Worm (Caenorhabditis elegans) whole organism, young adult: Measurements from ENCODE around the gene ZK666.2.

Source experiments
- F22D6.2 ChIP-seq: sonication (generic microtip); optimal IDR thresholded peaks from 2 replicates; lab custom pipeline; 2016; ENCODE audit warnings: mild to moderate bottlenecking, missing genetic modification characterization, missing compliant biosample characterization
- F33H1.4 ChIP-seq: fragments of 200-800 bp; sonication (Bioruptor generic); IDR thresholded peaks from 2 replicates; pipeline ENCODE4 v1.3.6; 2022; ENCODE audit warnings: missing genetic modification reagents, missing genetic modification characterization, missing compliant biosample characterization
- F39B2.1 ChIP-seq: fragments of 200-800 bp; sonication (Bioruptor generic); IDR thresholded peaks from 2 replicates; pipeline ENCODE4 v1.3.6; 2022; ENCODE audit warnings: missing genetic modification reagents, missing genetic modification characterization, missing compliant biosample characterization
- F49E8.2 ChIP-seq: sonication (generic microtip); optimal IDR thresholded peaks from 3 replicates; lab custom pipeline; 2017; ENCODE audit warnings: missing genetic modification characterization, mild to moderate bottlenecking, missing compliant biosample characterization, antibody characterized with exemption, moderate library complexity; ENCODE audit not compliant: insufficient read depth
- K11D2.4 ChIP-seq: fragments of 200-800 bp; sonication (Bioruptor generic); IDR thresholded peaks from 2 replicates; pipeline ENCODE4 v1.3.6; 2022; ENCODE audit warnings: missing genetic modification reagents, missing genetic modification characterization, missing compliant biosample characterization
- T07F8.4 ChIP-seq: sonication (generic microtip); optimal IDR thresholded peaks from 2 replicates; lab custom pipeline; 2016; ENCODE audit warnings: mild to moderate bottlenecking, missing genetic modification characterization, moderate library complexity, missing compliant biosample characterization
- Y53G8AR.9 ChIP-seq: fragments of 200-800 bp; sonication (Bioruptor generic); conservative IDR thresholded peaks from 2 replicates; pipeline ENCODE4 v1.3.6; 2022; ENCODE audit warnings: missing genetic modification reagents, missing genetic modification characterization, missing compliant biosample characterization
- Y67H2A.10 ChIP-seq: fragments of 200-800 bp; sonication (Bioruptor generic); conservative IDR thresholded peaks from 2 replicates; pipeline ENCODE4 v1.3.6; 2022; ENCODE audit warnings: missing genetic modification reagents, missing genetic modification characterization, missing compliant biosample characterization
- Y79H2A.3 ChIP-seq: fragments of 200-800 bp; sonication (Bioruptor generic); conservative IDR thresholded peaks from 2 replicates; pipeline ENCODE4 v1.3.6; 2022; ENCODE audit warnings: missing genetic modification reagents, missing genetic modification characterization, missing compliant biosample characterization
- aptf-2 ChIP-seq: fragments of 200-800 bp; sonication (Bioruptor generic); conservative IDR thresholded peaks from 2 replicates; pipeline ENCODE4 v1.3.6; 2022; ENCODE audit warnings: missing genetic modification reagents, missing genetic modification characterization, missing compliant biosample characterization
- aptf-3 ChIP-seq: fragments of 200-800 bp; sonication (Bioruptor generic); IDR thresholded peaks from 2 replicates; pipeline ENCODE4 v1.3.6; 2022; ENCODE audit warnings: missing genetic modification characterization, missing compliant biosample characterization
- atf-7 ChIP-seq: sonication (generic microtip); optimal IDR thresholded peaks from 2 replicates; lab custom pipeline; 2017; ENCODE audit warnings: mild to moderate bottlenecking, missing genetic modification characterization, missing compliant biosample characterization
- athp-1 ChIP-seq: sonication (generic microtip); optimal IDR thresholded peaks from 2 replicates; lab custom pipeline; 2017; ENCODE audit warnings: mild to moderate bottlenecking, missing genetic modification characterization, missing compliant biosample characterization
- attf-6 ChIP-seq: fragments of 200-800 bp; sonication (Bioruptor generic); IDR thresholded peaks from 2 replicates; pipeline ENCODE4 v1.3.6; 2022; ENCODE audit warnings: missing genetic modification reagents, missing genetic modification characterization, missing compliant biosample characterization
- bed-2 ChIP-seq: fragments of 200-800 bp; sonication (Bioruptor generic); IDR thresholded peaks from 2 replicates; pipeline ENCODE4 v1.3.6; 2022; ENCODE audit warnings: missing genetic modification reagents, missing genetic modification characterization, missing compliant biosample characterization
- cebp-2 ChIP-seq: fragments of 200-800 bp; sonication (Bioruptor generic); IDR thresholded peaks from 2 replicates; pipeline ENCODE4 v1.3.6; 2022; ENCODE audit warnings: missing genetic modification characterization, missing compliant biosample characterization
- ceh-91 ChIP-seq: fragments of 200-800 bp; sonication (Bioruptor generic); IDR thresholded peaks from 2 replicates; pipeline ENCODE4 v1.3.6; 2022; ENCODE audit warnings: missing genetic modification reagents, missing genetic modification characterization, missing compliant biosample characterization
- dpl-1 ChIP-seq: fragments of 150-350 bp; optimal IDR thresholded peaks from 2 replicates; lab custom pipeline; 2014; ENCODE audit warnings: missing biosample characterization, missing genetic modification reagents, missing genetic modification characterization
- egl-18 ChIP-seq: fragments of 200-800 bp; sonication (Bioruptor generic); IDR thresholded peaks from 2 replicates; pipeline ENCODE4 v1.3.6; 2022; ENCODE audit warnings: missing genetic modification reagents, missing genetic modification characterization, missing compliant biosample characterization
- gei-17 ChIP-seq: fragments of 200-800 bp; sonication (Bioruptor generic); optimal IDR thresholded peaks from 2 replicates; lab custom pipeline; 2018; ENCODE audit warnings: mild to moderate bottlenecking, missing genetic modification characterization, missing compliant biosample characterization
- him-1 ChIP-seq: sonication (generic microtip); optimal IDR thresholded peaks from 2 replicates; lab custom pipeline; 2016; ENCODE audit warnings: missing genotype, missing genetic modification reagents, missing genetic modification characterization, missing compliant biosample characterization
- hlh-26 ChIP-seq: fragments of 200-800 bp; sonication (Bioruptor generic); conservative IDR thresholded peaks from 2 replicates; pipeline ENCODE4 v1.3.6; 2022; ENCODE audit warnings: missing genetic modification reagents, missing genetic modification characterization, missing compliant biosample characterization
- hmg-20 ChIP-seq: fragments of 200-800 bp; sonication (Bioruptor generic); IDR thresholded peaks from 2 replicates; pipeline ENCODE4 v1.3.6; 2022; ENCODE audit warnings: missing genetic modification reagents, missing genetic modification characterization, missing compliant biosample characterization
- let-607 ChIP-seq, 2 experiments: fragments of 200-800 bp in 1 of 2; sonication (Bioruptor generic) in 1 of 2; sonication (generic microtip) in 1 of 2; optimal IDR thresholded peaks; 2 replicates each; lab custom pipeline; 2016 to 2018; ENCODE audit warnings: mild to moderate bottlenecking in 2 of 2, missing compliant biosample characterization in 2 of 2, missing genetic modification characterization in 2 of 2, moderate library complexity in 2 of 2, missing genotype in 1 of 2
- lin-40 ChIP-seq: sonication (generic microtip); optimal IDR thresholded peaks from 2 replicates; lab custom pipeline; 2016; ENCODE audit warnings: missing genetic modification characterization, mild to moderate bottlenecking, missing compliant biosample characterization, missing genotype, missing genetic modification reagents
- lir-1 ChIP-seq: fragments of 200-800 bp; sonication (Bioruptor generic); conservative IDR thresholded peaks from 2 replicates; pipeline ENCODE4 v1.3.6; 2022; ENCODE audit warnings: missing genetic modification reagents, missing genetic modification characterization, missing compliant biosample characterization
- lsl-1 ChIP-seq: fragments of 200-800 bp; sonication (Bioruptor generic); optimal IDR thresholded peaks from 2 replicates; lab custom pipeline; 2018; ENCODE audit warnings: mild to moderate bottlenecking, missing genetic modification characterization, moderate library complexity, missing compliant biosample characterization
- lsy-27 ChIP-seq: sonication (generic microtip); optimal IDR thresholded peaks from 2 replicates; lab custom pipeline; 2017; ENCODE audit warnings: missing genetic modification characterization, mild to moderate bottlenecking, missing compliant biosample characterization, antibody characterized with exemption, missing genotype, borderline replicate concordance; ENCODE audit not compliant: insufficient read depth
- madf-3 ChIP-seq: fragments of 200-800 bp; sonication (Bioruptor generic); IDR thresholded peaks from 2 replicates; pipeline ENCODE4 v1.3.6; 2022; ENCODE audit warnings: missing genetic modification reagents, missing genetic modification characterization, missing compliant biosample characterization
- nhr-179 ChIP-seq: sonication (generic microtip); optimal IDR thresholded peaks from 2 replicates; lab custom pipeline; 2016; ENCODE audit warnings: mild to moderate bottlenecking, missing genetic modification characterization, missing compliant biosample characterization
- nhr-90 ChIP-seq: sonication (generic microtip); optimal IDR thresholded peaks from 2 replicates; lab custom pipeline; 2016; ENCODE audit warnings: missing genotype, mild to moderate bottlenecking, missing genetic modification characterization, missing compliant biosample characterization
- rcor-1 ChIP-seq: fragments of 200-800 bp; sonication (Bioruptor generic); IDR thresholded peaks from 2 replicates; pipeline ENCODE4 v1.3.6; 2022; ENCODE audit warnings: missing genetic modification reagents, missing genetic modification characterization, missing compliant biosample characterization
- tbp1 ChIP-seq: fragments of 200-800 bp; sonication (Bioruptor generic); optimal IDR thresholded peaks from 2 replicates; lab custom pipeline; 2018; ENCODE audit warnings: mild to moderate bottlenecking, missing genetic modification characterization, missing compliant biosample characterization
- unc-62 ChIP-seq: fragments of 150-350 bp; optimal IDR thresholded peaks from 2 replicates; lab custom pipeline; 2014; ENCODE audit warnings: missing biosample characterization, missing genetic modification reagents, missing genetic modification characterization
- ztf-22 ChIP-seq: fragments of 200-800 bp; sonication (Bioruptor generic); optimal IDR thresholded peaks from 2 replicates; lab custom pipeline; 2018; ENCODE audit warnings: mild to moderate bottlenecking, missing genetic modification characterization, moderate library complexity, missing compliant biosample characterization

The ZK666.2 gene

DNA sequence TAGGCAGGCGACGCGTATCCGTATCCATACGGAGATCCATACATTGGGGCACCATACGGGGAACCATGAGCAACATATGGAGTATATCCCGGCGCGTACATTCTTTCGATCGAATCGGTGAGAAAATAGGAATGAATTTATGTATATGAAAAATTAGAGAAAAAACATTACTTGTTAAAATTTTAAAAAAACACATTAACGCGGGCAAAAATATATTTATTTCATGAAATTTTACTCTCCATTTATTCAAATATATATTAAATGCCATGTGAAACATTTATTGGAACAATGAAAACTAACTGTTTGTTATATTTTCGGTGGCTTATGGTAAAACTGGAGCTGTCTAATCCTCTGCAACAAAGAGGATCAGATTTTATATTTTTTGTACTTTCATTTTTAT lies at the start of gene ZK666.2:
ZK666.2 (minus strand) TSS at position 101 of the 400 bp plus-strand sequence.
- TF ChIP-seq aptf-3 (GFP tag; lab: Robert Waterston, UW) (no peak), ceh-91 (GFP tag; lab: Robert Waterston, UW) (no peak), hlh-26 (GFP tag; lab: Robert Waterston, UW) (no peak), cebp-2 (no peak), unc-62 (GFP tag; lab: Kevin White, UChicago) (no peak), Y67H2A.10 (GFP tag; lab: Robert Waterston, UW) (no peak), tbp1 (GFP tag; lab: Kevin White, UChicago) (no peak), atf-7 (tag; lab: Kevin White, UChicago) (no peak)

- no peak for TF ChIP-seq nhr-179
- no peak for TF ChIP-seq let-607 (tag; optimal IDR thresholded peaks at IDR 0.05; lab: Kevin White, UChicago)
- TF ChIP-seq F22D6.2 (tag; lab: Kevin White, UChicago), result no peak
- TF ChIP-seq lin-40 (tag; lab: Kevin White, UChicago), result no peak
- TF ChIP-seq bed-2 (GFP tag; lab: Robert Waterston, UW), result no peak
- TF ChIP-seq F49E8.2, result no peak
- no peak for TF ChIP-seq Y79H2A.3
- TF ChIP-seq hmg-20, result no peak
- TF ChIP-seq egl-18 (GFP tag; lab: Robert Waterston, UW), result no peak
- no peak for TF ChIP-seq lir-1 (GFP tag; lab: Robert Waterston, UW)
- TF ChIP-seq F39B2.1 (GFP tag; lab: Robert Waterston, UW), result no peak
- TF ChIP-seq K11D2.4, result no peak
- no peak for TF ChIP-seq ztf-22 (GFP tag; lab: Kevin White, UChicago)
- TF ChIP-seq T07F8.4, result no peak
- TF ChIP-seq dpl-1 (GFP tag; lab: Kevin White, UChicago), result no peak
- no peak for TF ChIP-seq rcor-1 (GFP tag; lab: Robert Waterston, UW)
- TF ChIP-seq lsl-1 (GFP tag; lab: Kevin White, UChicago), result no peak
Observed at ce11 chrII:10519863-10520262, 48.2 kb upstream of the ZK666.2 start.

DNA sequence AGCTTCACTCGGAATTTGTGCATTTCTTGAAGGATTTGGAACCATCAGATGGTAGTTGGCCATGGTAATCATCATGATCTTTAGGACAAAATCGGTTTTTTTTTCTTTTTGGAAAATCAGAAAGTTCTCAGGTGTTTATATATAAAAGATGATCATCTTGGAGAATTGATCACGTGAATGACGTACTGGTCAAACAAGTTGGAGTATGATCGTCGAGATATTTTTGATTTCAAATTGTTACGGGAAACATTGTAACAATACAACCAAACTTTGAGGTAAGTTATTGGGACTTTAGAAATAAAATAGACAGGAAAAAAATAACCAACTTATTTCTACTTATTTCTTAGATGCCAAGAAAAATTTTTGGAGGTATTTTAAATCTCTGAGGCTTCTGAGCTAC lies 47.3 kb upstream of the ZK666.2 start, which contains the start of gene F59B10.4:
F59B10.4 (minus strand) TSS at position 101 of the 400 bp plus-strand sequence.
- no peak for TF ChIP-seq nhr-90 (tag; lab: Kevin White, UChicago)
- TF ChIP-seq lsy-27 (tag; lab: Kevin White, UChicago), result no peak
- no peak for TF ChIP-seq him-1 (tag; lab: Kevin White, UChicago)
- no peak for TF ChIP-seq F33H1.4
- no peak for TF ChIP-seq K11D2.4
- TF ChIP-seq aptf-2, result no peak
- no peak for TF ChIP-seq Y53G8AR.9 (GFP tag; lab: Robert Waterston, UW)
- no peak for TF ChIP-seq attf-6 (GFP tag; lab: Robert Waterston, UW)
- no peak for TF ChIP-seq athp-1 (tag; lab: Kevin White, UChicago)

- TF ChIP-seq gei-17 (GFP tag; lab: Kevin White, UChicago) (no peak), madf-3 (GFP tag; lab: Robert Waterston, UW) (0 out of 2 replicates have a peak, but pooled peaks have one; percentile 45)
Observed at ce11 chrII:10516375-10516774, 44.7 kb upstream of the ZK666.2 start.
